Worm (Caenorhabditis elegans) whole organism, mixed stage, embryonic: ENCODE results near the gene C54G10.1.

Experiments
- elt-3 ChIP-seq: fragments of 150-350 bp; optimal IDR thresholded peaks from 2 replicates; lab custom pipeline; 2014; ENCODE audit warnings: missing biosample characterization, missing genetic modification characterization
- flh-1 ChIP-seq: fragments of 200-800 bp; sonication (Bioruptor generic); optimal IDR thresholded peaks from 2 replicates; lab custom pipeline; 2018; ENCODE audit warnings: mild to moderate bottlenecking, missing genetic modification characterization, moderate library complexity, missing compliant biosample characterization
- lsy-2 ChIP-seq: fragments of 150-350 bp; optimal IDR thresholded peaks from 2 replicates; lab custom pipeline; 2014; ENCODE audit warnings: missing biosample characterization, missing genetic modification characterization
- nhr-2 ChIP-seq: fragments of 150-350 bp; optimal IDR thresholded peaks from 2 replicates; lab custom pipeline; 2014; ENCODE audit warnings: missing biosample characterization, missing genetic modification characterization
- nhr-28 ChIP-seq: fragments of 150-350 bp; optimal IDR thresholded peaks from 2 replicates; lab custom pipeline; 2014; ENCODE audit warnings: missing biosample characterization, missing genetic modification characterization
- pha-4 ChIP-seq: fragments of 150-350 bp; optimal IDR thresholded peaks from 2 replicates; lab custom pipeline; 2018; ENCODE audit warnings: missing biosample characterization, missing genetic modification reagents, missing genetic modification characterization
- snpc-4 ChIP-seq: fragments of 150-350 bp; optimal IDR thresholded peaks from 2 replicates; lab custom pipeline; 2014; ENCODE audit warnings: missing biosample characterization, missing genetic modification characterization
- sptf-1 ChIP-seq: sonication (generic microtip); optimal IDR thresholded peaks from 2 replicates; lab custom pipeline; 2017; ENCODE audit warnings: mild to moderate bottlenecking, missing genetic modification characterization, moderate library complexity, missing compliant biosample characterization
- unc-62 ChIP-seq: fragments of 150-350 bp; optimal IDR thresholded peaks from 2 replicates; lab custom pipeline; 2014; ENCODE audit warnings: missing biosample characterization, missing genetic modification reagents, missing genetic modification characterization

DNA sequence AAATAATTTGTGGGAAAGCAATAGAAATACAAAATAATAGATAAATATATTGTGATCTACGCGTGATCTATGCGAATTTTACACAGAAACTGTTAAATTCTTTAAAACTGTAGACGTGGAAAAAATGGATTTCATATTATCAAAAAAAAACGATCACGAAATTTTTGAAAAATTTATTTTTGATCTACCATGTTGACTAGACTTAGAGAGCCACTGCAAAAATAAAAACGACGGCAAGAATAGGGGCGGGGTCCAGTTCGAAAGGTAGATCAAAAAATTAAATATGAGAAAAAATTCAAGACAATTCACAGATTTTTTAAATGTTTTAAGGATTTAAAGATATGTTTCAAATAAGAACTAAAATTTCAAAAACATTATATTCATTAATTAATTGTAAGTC lies 2.8 kb upstream of the C54G10.1 start:
- TF ChIP-seq nhr-28 (tag; lab: Kevin White, UChicago), result no peak
- TF ChIP-seq elt-3, result no peak
- TF ChIP-seq lsy-2 (tag; lab: Kevin White, UChicago), result no peak
- no peak for TF ChIP-seq pha-4 (tag; lab: Kevin White, UChicago)
- no peak for TF ChIP-seq unc-62 (GFP tag; lab: Kevin White, UChicago)
- TF ChIP-seq flh-1 (GFP tag; lab: Kevin White, UChicago), result no peak
- TF ChIP-seq snpc-4, result no peak
- no peak for TF ChIP-seq nhr-2 (tag; lab: Kevin White, UChicago)
- TF ChIP-seq sptf-1 (tag; lab: Kevin White, UChicago), result no peak
